Fruit fly (Drosophila melanogaster) whole organism, embryonic: ENCODE results near the gene CG15368.
A peak's percentile ranks its signal among the peaks of the same experiment; 100 is the strongest.

Experiments used
- Atf6 ChIP-seq: fragments of 200-800 bp; sonication (Bioruptor generic); IDR thresholded peaks from 2 replicates; pipeline ENCODE4 v1.3.6; 2022; ENCODE audit warnings: missing biosample characterization, missing genetic modification characterization
- CG10209 ChIP-seq: fragments of 200-800 bp; sonication (Bioruptor generic); optimal IDR thresholded peaks from 3 replicates; lab custom pipeline; 2017; ENCODE audit warnings: missing biosample characterization, mild to moderate bottlenecking, missing genetic modification characterization, missing genetic modification reagents
- CG10431 ChIP-seq: fragments of 200-800 bp; sonication (Bioruptor generic); optimal IDR thresholded peaks from 3 replicates; lab custom pipeline; 2018; ENCODE audit warnings: missing biosample characterization, mild to moderate bottlenecking, missing genetic modification characterization
- CG10462 ChIP-seq: fragments of 200-800 bp; sonication (Bioruptor generic); optimal IDR thresholded peaks from 2 replicates; lab custom pipeline; 2016; ENCODE audit warnings: missing biosample characterization, missing genetic modification characterization
- CG12236 ChIP-seq: fragments of 200-800 bp; sonication (Bioruptor generic); optimal IDR thresholded peaks from 2 replicates; lab custom pipeline; 2016; ENCODE audit warnings: missing biosample characterization, missing genetic modification characterization
- CG13123 ChIP-seq: fragments of 200-800 bp; sonication (Bioruptor generic); optimal IDR thresholded peaks from 2 replicates; lab custom pipeline; 2016; ENCODE audit warnings: missing biosample characterization, missing genetic modification characterization
- CG13894 ChIP-seq: fragments of 200-800 bp; sonication (Bioruptor generic); optimal IDR thresholded peaks from 3 replicates; lab custom pipeline; 2018; ENCODE audit warnings: missing biosample characterization, mild to moderate bottlenecking, missing genetic modification characterization, moderate library complexity
- CG1602 ChIP-seq: fragments of 200-800 bp; sonication (Bioruptor generic); optimal IDR thresholded peaks from 3 replicates; lab custom pipeline; 2016; ENCODE audit warnings: missing biosample characterization, missing genetic modification characterization
- CG1647 ChIP-seq: fragments of 200-800 bp; sonication (Bioruptor generic); optimal IDR thresholded peaks from 3 replicates; lab custom pipeline; 2016; ENCODE audit warnings: missing biosample characterization, missing genetic modification characterization
- CG17568 ChIP-seq: fragments of 200-800 bp; sonication (Bioruptor generic); optimal IDR thresholded peaks from 2 replicates; lab custom pipeline; 2018; ENCODE audit warnings: missing biosample characterization, mild to moderate bottlenecking, missing genetic modification characterization, moderate library complexity
- CG17612 ChIP-seq: fragments of 200-800 bp; sonication (Bioruptor generic); IDR thresholded peaks from 2 replicates; pipeline ENCODE4 v1.3.6; 2022; ENCODE audit warnings: missing biosample characterization, missing genetic modification characterization
- CG17912 ChIP-seq: fragments of 200-800 bp; sonication (Bioruptor generic); optimal IDR thresholded peaks from 2 replicates; lab custom pipeline; 2018; ENCODE audit warnings: missing biosample characterization, mild to moderate bottlenecking, missing genetic modification characterization
- CG18011 ChIP-seq: fragments of 200-800 bp; sonication (Bioruptor generic); optimal IDR thresholded peaks from 2 replicates; lab custom pipeline; 2017; ENCODE audit warnings: missing biosample characterization, missing genetic modification characterization, mild to moderate bottlenecking, moderate library complexity, missing genotype
- CG18599 ChIP-seq: fragments of 200-800 bp; sonication (Bioruptor generic); optimal IDR thresholded peaks from 3 replicates; lab custom pipeline; 2017; ENCODE audit warnings: missing biosample characterization, missing genetic modification characterization, mild to moderate bottlenecking, moderate library complexity, missing genetic modification reagents
- CG42726 ChIP-seq: fragments of 200-800 bp; sonication (Bioruptor generic); IDR thresholded peaks from 2 replicates; pipeline ENCODE4 v1.3.6; 2022; ENCODE audit warnings: missing biosample characterization, missing genetic modification characterization; ENCODE audit not compliant: partially characterized antibody
- CG4617 ChIP-seq: fragments of 200-800 bp; sonication (Bioruptor generic); optimal IDR thresholded peaks from 3 replicates; lab custom pipeline; 2016; ENCODE audit warnings: missing biosample characterization, missing genetic modification characterization, borderline replicate concordance
- CG8281 ChIP-seq: fragments of 200-800 bp; sonication (Bioruptor generic); optimal IDR thresholded peaks from 2 replicates; lab custom pipeline; 2018; ENCODE audit warnings: missing biosample characterization, mild to moderate bottlenecking, missing genetic modification characterization, moderate library complexity
- CG9817 ChIP-seq: fragments of 200-800 bp; sonication (Bioruptor generic); optimal IDR thresholded peaks from 2 replicates; lab custom pipeline; 2018; ENCODE audit warnings: missing biosample characterization, mild to moderate bottlenecking, missing genetic modification characterization, moderate library complexity
- CkIIα-i1 ChIP-seq: fragments of 200-800 bp; sonication (Bioruptor generic); IDR thresholded peaks from 2 replicates; pipeline ENCODE4 v1.3.6; 2022; ENCODE audit warnings: missing biosample characterization, missing genetic modification characterization
- CoRest ChIP-seq: fragments of 200-800 bp; sonication (Bioruptor generic); optimal IDR thresholded peaks from 3 replicates; lab custom pipeline; 2018; ENCODE audit warnings: missing biosample characterization, mild to moderate bottlenecking, missing genetic modification characterization, moderate library complexity
- E2f2 ChIP-seq: fragments of 200-800 bp; sonication (Bioruptor generic); IDR thresholded peaks from 2 replicates; pipeline ENCODE4 v1.3.6; 2022; ENCODE audit warnings: missing biosample characterization, missing genetic modification characterization
- Fer3 ChIP-seq: fragments of 200-800 bp; sonication (Bioruptor generic); optimal IDR thresholded peaks from 2 replicates; lab custom pipeline; 2018; ENCODE audit warnings: missing biosample characterization, mild to moderate bottlenecking, missing genetic modification characterization, moderate library complexity
- MTF-1 ChIP-seq: fragments of 200-800 bp; sonication (Bioruptor generic); optimal IDR thresholded peaks from 2 replicates; lab custom pipeline; 2018; ENCODE audit warnings: missing biosample characterization, mild to moderate bottlenecking, missing genetic modification characterization, borderline replicate concordance
- Meics ChIP-seq: fragments of 200-800 bp; sonication (Bioruptor generic); optimal IDR thresholded peaks from 2 replicates; lab custom pipeline; 2017; ENCODE audit warnings: missing biosample characterization, mild to moderate bottlenecking, missing genetic modification characterization
- Taf1 ChIP-seq: fragments of 200-800 bp; sonication (Bioruptor generic); IDR thresholded peaks from 2 replicates; pipeline ENCODE4 v1.3.6; 2022; ENCODE audit warnings: missing biosample characterization, missing genetic modification characterization
- Trl ChIP-seq, 3 experiments: fragments of >200 bp in 2 of 3; fragments of 200-800 bp in 1 of 3; sonication (Bioruptor generic) in 1 of 3; optimal IDR thresholded peaks; 2 replicates in 1 of 3; 3 replicates in 2 of 3; lab custom pipeline; 2016 to 2017; ENCODE audit warnings: missing biosample characterization in 1 of 3, missing genetic modification characterization in 1 of 3
- ase ChIP-seq: fragments of 200-800 bp; sonication (Bioruptor generic); IDR thresholded peaks from 3 replicates; pipeline ENCODE4 v1.3.6; 2022; ENCODE audit warnings: missing biosample characterization, missing genetic modification characterization
- ato ChIP-seq: fragments of 200-800 bp; sonication (Bioruptor generic); IDR thresholded peaks from 2 replicates; pipeline ENCODE4 v1.3.6; 2022; ENCODE audit warnings: missing biosample characterization, missing genetic modification characterization; ENCODE audit not compliant: partially characterized antibody
- bcd ChIP-seq: fragments of 200-800 bp; sonication (Bioruptor generic); optimal IDR thresholded peaks from 2 replicates; lab custom pipeline; 2017; ENCODE audit warnings: missing biosample characterization, mild to moderate bottlenecking, missing genetic modification characterization
- br ChIP-seq: fragments of >200 bp; optimal IDR thresholded peaks from 2 replicates; lab custom pipeline; 2017
- btn ChIP-seq: fragments of 200-800 bp; sonication (Bioruptor generic); optimal IDR thresholded peaks from 2 replicates; lab custom pipeline; 2016; ENCODE audit warnings: missing biosample characterization, missing genetic modification characterization
- ci ChIP-seq: fragments of 200-800 bp; sonication (Bioruptor generic); IDR thresholded peaks from 3 replicates; pipeline ENCODE4 v1.3.6; 2022; ENCODE audit warnings: missing biosample characterization, missing genetic modification characterization
- dysf ChIP-seq: fragments of 200-800 bp; sonication (Bioruptor generic); IDR thresholded peaks from 3 replicates; pipeline ENCODE4 v1.3.6; 2022; ENCODE audit warnings: missing biosample characterization, missing genetic modification characterization
- en ChIP-seq: fragments of 200-800 bp; sonication (Bioruptor generic); optimal IDR thresholded peaks from 2 replicates; lab custom pipeline; 2016; ENCODE audit warnings: missing biosample characterization, missing genetic modification characterization
- esg ChIP-seq: fragments of 200-800 bp; sonication (Bioruptor generic); conservative IDR thresholded peaks from 2 replicates; pipeline ENCODE4 v1.3.6; 2022; ENCODE audit warnings: missing biosample characterization, missing genetic modification characterization
- fd102C ChIP-seq: fragments of 200-800 bp; sonication (Bioruptor generic); optimal IDR thresholded peaks from 2 replicates; lab custom pipeline; 2018; ENCODE audit warnings: missing biosample characterization, mild to moderate bottlenecking, missing genetic modification characterization, moderate library complexity
- gfzf ChIP-seq: fragments of 200-800 bp; sonication (Bioruptor generic); optimal IDR thresholded peaks from 2 replicates; lab custom pipeline; 2016; ENCODE audit warnings: missing biosample characterization, mild to moderate bottlenecking, missing genetic modification characterization, moderate library complexity
- h ChIP-seq: fragments of >200 bp; optimal IDR thresholded peaks from 2 replicates; lab custom pipeline; 2017
- klu ChIP-seq: fragments of 200-800 bp; sonication (Bioruptor generic); IDR thresholded peaks from 2 replicates; pipeline ENCODE4 v1.3.6; 2022; ENCODE audit warnings: missing biosample characterization, missing genetic modification characterization
- pho ChIP-seq: fragments of 200-800 bp; sonication (Bioruptor generic); optimal IDR thresholded peaks from 2 replicates; lab custom pipeline; 2016; ENCODE audit warnings: missing biosample characterization, missing genetic modification characterization
- pnt ChIP-seq: fragments of 200-800 bp; sonication (Bioruptor generic); optimal IDR thresholded peaks from 3 replicates; lab custom pipeline; 2016; ENCODE audit warnings: missing biosample characterization, missing genetic modification characterization
- pros ChIP-seq: fragments of 200-800 bp; sonication (Bioruptor generic); optimal IDR thresholded peaks from 3 replicates; lab custom pipeline; 2019; ENCODE audit warnings: missing biosample characterization, mild to moderate bottlenecking, missing genetic modification characterization, moderate library complexity
- ranshi ChIP-seq: fragments of 200-800 bp; sonication (Bioruptor generic); IDR thresholded peaks from 2 replicates; pipeline ENCODE4 v1.3.6; 2022; ENCODE audit warnings: missing biosample characterization, missing genetic modification characterization
- sd ChIP-seq: fragments of 200-800 bp; sonication (Bioruptor generic); optimal IDR thresholded peaks from 3 replicates; lab custom pipeline; 2018; ENCODE audit warnings: missing biosample characterization, mild to moderate bottlenecking, missing genetic modification characterization, moderate library complexity
- sna ChIP-seq: fragments of 200-800 bp; sonication (Bioruptor generic); IDR thresholded peaks from 2 replicates; pipeline ENCODE4 v1.3.6; 2022; ENCODE audit warnings: missing biosample characterization, missing genetic modification characterization; ENCODE audit not compliant: partially characterized antibody
- stc ChIP-seq: fragments of 200-800 bp; sonication (Bioruptor generic); IDR thresholded peaks from 2 replicates; pipeline ENCODE4 v1.3.6; 2022; ENCODE audit warnings: missing biosample characterization, missing genetic modification characterization
- tup ChIP-seq: fragments of 200-800 bp; sonication (Bioruptor generic); optimal IDR thresholded peaks from 2 replicates; lab custom pipeline; 2016; ENCODE audit warnings: missing biosample characterization, mild to moderate bottlenecking, missing genetic modification characterization, moderate library complexity
- vvl ChIP-seq: fragments of 200-800 bp; sonication (Bioruptor generic); IDR thresholded peaks from 2 replicates; pipeline ENCODE4 v1.3.6; 2022; ENCODE audit warnings: missing biosample characterization, missing genetic modification characterization
- wdn ChIP-seq: fragments of 200-800 bp; sonication (Bioruptor generic); IDR thresholded peaks from 2 replicates; pipeline ENCODE4 v1.3.6; 2022; ENCODE audit warnings: missing biosample characterization, missing genetic modification characterization

CG15368 gene

DNA sequence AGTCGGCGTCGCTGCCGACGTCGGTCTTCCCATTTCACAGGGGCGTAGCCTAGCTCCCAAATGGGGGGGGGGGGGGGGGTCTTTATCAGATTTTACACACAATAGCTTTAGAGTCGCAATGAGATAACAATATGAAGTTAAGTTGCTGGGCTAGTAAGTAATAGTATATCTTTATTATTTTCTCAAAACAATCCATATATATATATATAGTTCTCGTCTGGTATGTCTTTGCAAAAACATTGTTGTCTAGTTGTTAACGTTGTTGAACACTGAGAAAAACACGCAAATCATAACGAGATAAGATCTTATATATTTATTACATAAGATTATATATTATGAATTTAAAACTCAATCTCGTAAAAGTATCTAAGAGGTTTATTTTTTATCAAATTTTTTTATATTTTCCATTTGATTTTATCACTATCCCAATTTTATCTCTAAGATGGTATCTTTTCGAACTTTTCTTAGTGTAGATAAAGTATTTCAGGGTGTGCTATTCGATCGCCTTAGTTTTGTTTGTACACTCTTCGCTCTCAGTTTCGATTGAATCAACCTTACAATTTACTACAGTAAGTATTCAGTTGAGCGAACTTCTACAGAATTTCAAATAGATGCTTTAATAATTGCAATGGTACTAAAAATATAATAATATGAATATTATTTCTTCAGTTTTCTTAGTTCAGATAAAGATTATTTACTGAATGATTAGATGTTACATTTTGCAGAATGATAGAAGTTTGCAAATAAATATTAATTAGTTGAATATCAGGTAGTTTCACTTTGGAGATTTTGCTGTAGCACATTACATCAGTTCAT lies 13.5 kb upstream of the CG15368 start (continued):
- TF ChIP-seq stc (peak; percentile 69), ranshi (peak; percentile 65), pho (GFP tag; lab: Kevin White, UChicago) (no peak), CG17568 (peak; percentile 36), CG18011 (GFP tag; lab: Kevin White, UChicago) (peak; percentile 63), gfzf (GFP tag; lab: Kevin White, UChicago) (no peak), dysf (peak; percentile 91), Atf6 (GFP tag; lab: Robert Waterston, UW) (peak; percentile 88), ci (peak; percentile 61; the same call in 1 of the 3 replicates), fd102C (GFP tag; lab: Kevin White, UChicago) (no peak), sna (GFP tag; lab: Robert Waterston, UW) (no peak), Trl (optimal IDR thresholded peaks at IDR 0.05; lab: Kevin White, UChicago) (peak in 1 of 2 experiments; percentile 9), Trl (GFP tag; optimal IDR thresholded peaks at IDR 0.05; lab: Kevin White, UChicago) (no peak), CG10462 (no peak), tup (GFP tag; lab: Kevin White, UChicago) (no peak), pnt (GFP tag; lab: Kevin White, UChicago) (no peak), ato (GFP tag; lab: Robert Waterston, UW) (no peak), CG17912 (no peak), MTF-1 (GFP tag; lab: Kevin White, UChicago) (peak; percentile 63), CG13123 (GFP tag; lab: Kevin White, UChicago) (no peak), E2f2 (GFP tag; lab: Robert Waterston, UW) (peak; percentile 36), CG4617 (GFP tag; lab: Kevin White, UChicago) (no peak), CG9817 (tag; lab: Kevin White, UChicago) (peak; percentile 81), CG17612 (GFP tag; lab: Robert Waterston, UW) (0 out of 2 replicates have a peak, but pooled peaks have one; percentile 49), Taf1 (GFP tag; lab: Robert Waterston, UW) (peak; percentile 71), Meics (GFP tag; lab: Kevin White, UChicago) (peak; percentile 93), wdn (GFP tag; lab: Robert Waterston, UW) (peak; percentile 92), CG10431 (no peak), vvl (peak; percentile 82), CG18599 (GFP tag; lab: Kevin White, UChicago) (peak; percentile 93), CG10209 (GFP tag; lab: Kevin White, UChicago) (peak; percentile 74), CG12236 (GFP tag; lab: Kevin White, UChicago) (no peak), ase (GFP tag; lab: Robert Waterston, UW) (peak; percentile 59; the same call in 1 of the 3 replicates), en (no peak), btn (GFP tag; lab: Kevin White, UChicago) (no peak), br (lab: Kevin White, UChicago) (no peak), CoRest (tag; lab: Kevin White, UChicago) (peak; percentile 76), sd (tag; lab: Kevin White, UChicago) (peak; percentile 65), klu (GFP tag; lab: Robert Waterston, UW) (peak; percentile 60; the same call in 1 of the 2 replicates), CG8281 (tag; lab: Kevin White, UChicago) (peak; percentile 35), esg (peak; percentile 69), CkIIα-i1 (peak; percentile 54; the same call in 1 of the 2 replicates), CG1647 (GFP tag; lab: Kevin White, UChicago) (no peak), CG42726 (GFP tag; lab: Robert Waterston, UW) (no peak), CG1602 (no peak), CG13894 (tag; lab: Kevin White, UChicago) (peak; percentile 82), h (lab: Kevin White, UChicago) (no peak), bcd (GFP tag; lab: Kevin White, UChicago) (peak; percentile 84), pros (GFP tag; lab: Kevin White, UChicago) (no peak), Fer3 (peak; percentile 87)
